Worm (Caenorhabditis elegans) whole organism, L3 larva: ENCODE data around the gene pho-14.

ENCODE experiments used
- R02D3.7 ChIP-seq: fragments of 150-350 bp; optimal IDR thresholded peaks from 2 replicates; lab custom pipeline; 2014; ENCODE audit warnings: missing biosample characterization, missing genetic modification characterization
- aly-2 ChIP-seq: fragments of 150-350 bp; optimal IDR thresholded peaks from 2 replicates; lab custom pipeline; 2014; ENCODE audit warnings: missing biosample characterization, missing genetic modification characterization
- nhr-77 ChIP-seq: fragments of 150-350 bp; optimal IDR thresholded peaks from 2 replicates; lab custom pipeline; 2014; ENCODE audit warnings: missing biosample characterization, missing genetic modification characterization

DNA sequence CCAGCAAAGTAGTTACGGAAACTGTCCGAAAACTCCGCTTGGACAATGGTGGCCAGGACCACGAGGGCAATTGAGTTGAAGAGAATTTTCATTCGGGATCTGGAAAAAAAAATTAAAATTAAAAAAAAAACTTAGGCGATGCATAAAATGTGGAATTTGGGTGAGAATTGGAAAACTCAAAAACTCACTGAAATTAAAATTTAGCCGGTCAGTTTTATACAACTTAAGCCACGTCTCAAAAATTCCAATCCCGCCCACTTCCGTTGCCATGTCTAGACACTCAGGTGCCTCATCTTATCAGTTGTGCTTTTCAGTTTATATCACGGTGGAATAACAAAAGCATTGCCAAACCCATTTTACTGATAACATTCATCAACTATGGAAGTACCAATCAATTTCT lies 10.3 kb upstream of the pho-14 start, which contains the start of gene lips-11:
- TF ChIP-seq R02D3.7 (tag; lab: Kevin White, UChicago) = no peak
- TF ChIP-seq aly-2 (tag; lab: Kevin White, UChicago) = no peak
- TF ChIP-seq nhr-77 (tag; lab: Kevin White, UChicago) = no peak
